Worm (Caenorhabditis elegans) whole organism, L2 larva: ENCODE measurements around the gene F54E2.2.

Source experiments
- ama-1 ChIP-seq: fragments of 150-350 bp; optimal IDR thresholded peaks from 2 replicates; lab custom pipeline; 2018; ENCODE audit warnings: inconsistent platforms
- lin-13 ChIP-seq: fragments of 150-350 bp; optimal IDR thresholded peaks from 2 replicates; lab custom pipeline; 2014; ENCODE audit warnings: missing biosample characterization, missing genetic modification reagents, missing genetic modification characterization
- nhr-11 ChIP-seq: fragments of 150-350 bp; optimal IDR thresholded peaks from 2 replicates; lab custom pipeline; 2014; ENCODE audit warnings: missing biosample characterization, missing genetic modification characterization
- ztf-11 ChIP-seq: sonication (generic microtip); optimal IDR thresholded peaks from 2 replicates; lab custom pipeline; 2017; ENCODE audit warnings: missing biosample characterization, missing genetic modification characterization

ce11 chrV:2836501-2836900, 40.4 kb downstream of the F54E2.2 start, which contains the start of gene srj-45:
- no peak for TF ChIP-seq ama-1 (lab: Kevin White, UChicago)
- no peak for TF ChIP-seq lin-13
- TF ChIP-seq ztf-11 (tag; lab: Kevin White, UChicago): no peak
- TF ChIP-seq nhr-11 (tag; lab: Kevin White, UChicago): no peak
